Fruit fly (Drosophila melanogaster) whole organism, adult: ENCODE results near the gene CG14232.

Source experiments
- CG7045 ChIP-seq: fragments of 200-800 bp; sonication (Bioruptor generic); optimal IDR thresholded peaks from 2 replicates; lab custom pipeline; 2017; ENCODE audit warnings: missing biosample characterization, mild to moderate bottlenecking, missing genetic modification characterization
- Mnt ChIP-seq: fragments of 200-800 bp; sonication (Bioruptor generic); optimal IDR thresholded peaks from 2 replicates; lab custom pipeline; 2016; ENCODE audit warnings: missing biosample characterization, mild to moderate bottlenecking, missing genetic modification characterization
- cnc ChIP-seq, 2 experiments: fragments of >200 bp; optimal IDR thresholded peaks; 2 replicates each; lab custom pipeline; 2017
- kay ChIP-seq: fragments of 200-800 bp; sonication (Bioruptor generic); peaks from one replicate; lab custom pipeline; 2016; ENCODE audit warnings: missing biosample characterization, missing genetic modification characterization, borderline replicate concordance
- ovo ChIP-seq: fragments of 200-800 bp; sonication (Bioruptor generic); optimal IDR thresholded peaks from 2 replicates; lab custom pipeline; 2016; ENCODE audit warnings: missing biosample characterization, missing genetic modification characterization

DNA sequence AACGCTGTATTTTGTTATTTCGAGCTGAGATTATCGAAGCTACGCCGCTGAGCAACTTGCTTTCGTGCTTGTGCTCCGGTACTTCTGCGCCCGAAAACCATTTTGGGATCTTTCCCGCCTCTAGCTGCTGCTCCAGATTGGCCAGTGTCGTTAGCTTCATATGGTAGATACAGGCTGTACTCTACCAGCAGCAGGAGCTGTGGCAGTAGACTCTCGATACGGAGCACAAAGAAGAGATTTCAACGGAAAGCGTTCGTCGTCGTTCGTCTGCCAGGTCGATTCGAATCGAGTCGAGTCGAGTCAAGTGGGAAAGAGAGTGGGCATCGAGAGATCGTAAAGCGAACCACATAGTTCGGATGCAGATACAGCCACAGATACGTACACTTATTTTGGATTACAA lies 10.8 kb upstream of the CG14232 start:
- no peak for TF ChIP-seq CG7045 (GFP tag; lab: Kevin White, UChicago)
- TF ChIP-seq cnc (optimal IDR thresholded peaks at IDR 0.05; lab: Kevin White, UChicago): no peak
- TF ChIP-seq kay (GFP tag; lab: Kevin White, UChicago): no peak
- TF ChIP-seq Mnt (GFP tag; lab: Kevin White, UChicago): no peak
- no peak for TF ChIP-seq ovo (GFP tag; lab: Kevin White, UChicago)
